Fruit fly (Drosophila melanogaster) whole organism: ENCODE data around the gene CG31817.

ENCODE experiments used
- CG8478 ChIP-seq: fragments of >200 bp; optimal IDR thresholded peaks from 2 replicates; lab custom pipeline; 2018; ENCODE audit warnings: inconsistent platforms
- psq ChIP-seq: fragments of >200 bp; optimal IDR thresholded peaks from 2 replicates; lab custom pipeline; 2017
- usp ChIP-seq: fragments of >200 bp; optimal IDR thresholded peaks from 2 replicates; lab custom pipeline; 2017; ENCODE audit warnings: missing biosample characterization, missing genetic modification characterization, mixed read lengths

DNA sequence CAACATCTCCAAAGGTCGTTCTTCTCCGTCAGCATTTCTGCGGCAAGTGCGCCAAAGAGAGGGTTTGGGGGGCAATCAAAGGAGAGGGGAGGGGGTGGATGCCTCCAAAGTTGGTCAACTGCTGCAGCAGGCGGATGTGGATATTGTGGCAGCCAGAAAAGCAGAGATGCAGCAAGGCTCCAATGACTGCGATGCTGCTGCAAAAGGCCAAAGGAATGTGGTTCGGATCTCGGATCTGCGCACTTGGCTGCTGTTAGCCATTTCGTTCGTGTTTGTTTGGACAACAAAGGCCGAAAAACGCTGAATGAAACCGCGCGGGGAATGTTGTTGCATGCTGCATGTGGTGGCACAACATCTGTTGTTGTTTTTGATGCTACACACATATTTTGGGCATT, 55.6 kb downstream of the CG31817 start:
- TF ChIP-seq usp (no peak), psq (lab: Kevin White, UChicago) (no peak), CG8478 (lab: Kevin White, UChicago) (no peak)
